Fruit fly (Drosophila melanogaster) whole organism, embryonic: ENCODE results near the gene papi.

Experiments
- ATbp ChIP-seq: fragments of 200-800 bp; sonication (Bioruptor generic); optimal IDR thresholded peaks from 2 replicates; lab custom pipeline; 2017; ENCODE audit warnings: missing biosample characterization, mild to moderate bottlenecking, missing genetic modification characterization, missing genetic modification reagents
- Ada2b ChIP-seq: fragments of 200-800 bp; sonication (Bioruptor generic); IDR thresholded peaks from 2 replicates; pipeline ENCODE4 v1.3.6; 2022; ENCODE audit warnings: missing biosample characterization, missing genetic modification characterization
- Atf-2 ChIP-seq: fragments of 200-800 bp; sonication (Bioruptor generic); optimal IDR thresholded peaks from 2 replicates; lab custom pipeline; 2016; ENCODE audit warnings: missing biosample characterization, missing genetic modification characterization
- CG10462 ChIP-seq: fragments of 200-800 bp; sonication (Bioruptor generic); optimal IDR thresholded peaks from 2 replicates; lab custom pipeline; 2016; ENCODE audit warnings: missing biosample characterization, missing genetic modification characterization
- CG12155 ChIP-seq: fragments of 200-800 bp; sonication (Bioruptor generic); optimal IDR thresholded peaks from 3 replicates; lab custom pipeline; 2016; ENCODE audit warnings: missing biosample characterization, missing genetic modification characterization
- CG12744 ChIP-seq: fragments of 200-800 bp; sonication (Bioruptor generic); optimal IDR thresholded peaks from 2 replicates; lab custom pipeline; 2016; ENCODE audit warnings: missing biosample characterization, missing genetic modification characterization
- CG14667 ChIP-seq: fragments of 200-800 bp; sonication (Bioruptor generic); IDR thresholded peaks from 2 replicates; pipeline ENCODE4 v1.3.6; 2022; ENCODE audit warnings: missing biosample characterization, missing genetic modification characterization
- CG14710 ChIP-seq: fragments of 200-800 bp; sonication (Bioruptor generic); optimal IDR thresholded peaks from 3 replicates; lab custom pipeline; 2019; ENCODE audit warnings: missing biosample characterization, mild to moderate bottlenecking, missing genetic modification characterization, moderate library complexity
- CG14965 ChIP-seq: fragments of 200-800 bp; sonication (Bioruptor generic); optimal IDR thresholded peaks from 2 replicates; lab custom pipeline; 2016; ENCODE audit warnings: missing biosample characterization, missing genetic modification characterization, borderline replicate concordance
- CG15601 ChIP-seq: fragments of 200-800 bp; sonication (Bioruptor generic); optimal IDR thresholded peaks from 3 replicates; lab custom pipeline; 2019; ENCODE audit warnings: missing biosample characterization, mild to moderate bottlenecking, missing genetic modification characterization, moderate library complexity
- CG1602 ChIP-seq: fragments of 200-800 bp; sonication (Bioruptor generic); optimal IDR thresholded peaks from 3 replicates; lab custom pipeline; 2016; ENCODE audit warnings: missing biosample characterization, missing genetic modification characterization
- CG16813 ChIP-seq: fragments of 200-800 bp; sonication (Bioruptor generic); IDR thresholded peaks from 3 replicates; pipeline ENCODE4 v1.3.6; 2022; ENCODE audit warnings: missing biosample characterization, missing genetic modification characterization; ENCODE audit not compliant: partially characterized antibody
- CG17186 ChIP-seq: fragments of 200-800 bp; sonication (Bioruptor generic); optimal IDR thresholded peaks from 3 replicates; lab custom pipeline; 2017; ENCODE audit warnings: missing biosample characterization, missing genetic modification reagents, missing genetic modification characterization
- CG17328 ChIP-seq: fragments of 200-800 bp; sonication (Bioruptor generic); IDR thresholded peaks from 2 replicates; pipeline ENCODE4 v1.3.6; 2022; ENCODE audit warnings: missing biosample characterization, missing genetic modification characterization
- CG2712 ChIP-seq: fragments of 200-800 bp; optimal IDR thresholded peaks from 3 replicates; lab custom pipeline; 2019; ENCODE audit warnings: missing biosample characterization, mild to moderate bottlenecking, missing genetic modification characterization, moderate library complexity
- CG31441 ChIP-seq: fragments of 200-800 bp; sonication (Bioruptor generic); IDR thresholded peaks from 2 replicates; pipeline ENCODE4 v1.3.6; 2022; ENCODE audit warnings: missing biosample characterization, missing genetic modification characterization
- CG33213 ChIP-seq: fragments of 200-800 bp; sonication (Bioruptor generic); optimal IDR thresholded peaks from 3 replicates; lab custom pipeline; 2016; ENCODE audit warnings: missing biosample characterization, missing genetic modification characterization
- CG34376 ChIP-seq: fragments of 200-800 bp; sonication (Bioruptor generic); optimal IDR thresholded peaks from 2 replicates; lab custom pipeline; 2018; ENCODE audit warnings: missing biosample characterization, mild to moderate bottlenecking, missing genetic modification characterization
- CG4282 ChIP-seq: fragments of 200-800 bp; sonication (Bioruptor generic); optimal IDR thresholded peaks from 2 replicates; lab custom pipeline; 2016; ENCODE audit warnings: missing biosample characterization, missing genetic modification characterization
- CG6683 ChIP-seq: fragments of 200-800 bp; sonication (Bioruptor generic); optimal IDR thresholded peaks from 2 replicates; lab custom pipeline; 2017; ENCODE audit warnings: missing biosample characterization, mild to moderate bottlenecking, missing genetic modification characterization, missing genetic modification reagents
- CG7556 ChIP-seq: fragments of 200-800 bp; sonication (Bioruptor generic); optimal IDR thresholded peaks from 2 replicates; lab custom pipeline; 2017; ENCODE audit warnings: missing biosample characterization, mild to moderate bottlenecking, missing genetic modification characterization
- CG7786 ChIP-seq: fragments of 200-800 bp; sonication (Bioruptor generic); optimal IDR thresholded peaks from 2 replicates; lab custom pipeline; 2016; ENCODE audit warnings: missing biosample characterization, missing genetic modification characterization
- CG7839 ChIP-seq: fragments of 200-800 bp; sonication (Bioruptor generic); optimal IDR thresholded peaks from 3 replicates; lab custom pipeline; 2018; ENCODE audit warnings: missing biosample characterization, mild to moderate bottlenecking, missing genetic modification characterization, moderate library complexity
- CG8359 ChIP-seq: fragments of 200-800 bp; sonication (Bioruptor generic); optimal IDR thresholded peaks from 2 replicates; lab custom pipeline; 2017; ENCODE audit warnings: missing biosample characterization, mild to moderate bottlenecking, missing genetic modification characterization, borderline replicate concordance
- CG9817 ChIP-seq: fragments of 200-800 bp; sonication (Bioruptor generic); optimal IDR thresholded peaks from 2 replicates; lab custom pipeline; 2018; ENCODE audit warnings: missing biosample characterization, mild to moderate bottlenecking, missing genetic modification characterization, moderate library complexity
- Dbx ChIP-seq: fragments of 200-800 bp; sonication (Bioruptor generic); IDR thresholded peaks from 3 replicates; pipeline ENCODE4 v1.3.6; 2022; ENCODE audit warnings: missing biosample characterization, missing genetic modification characterization
- Ets65A ChIP-seq: fragments of 200-800 bp; sonication (Bioruptor generic); peaks from one replicate; lab custom pipeline; 2016; ENCODE audit warnings: missing biosample characterization, missing genetic modification characterization
- Fer2 ChIP-seq: fragments of 200-800 bp; sonication (Bioruptor generic); optimal IDR thresholded peaks from 2 replicates; lab custom pipeline; 2018; ENCODE audit warnings: missing biosample characterization, mild to moderate bottlenecking, missing genetic modification characterization, moderate library complexity
- H15 ChIP-seq: fragments of 200-800 bp; sonication (Bioruptor generic); IDR thresholded peaks from 3 replicates; pipeline ENCODE4 v1.3.6; 2022; ENCODE audit warnings: missing biosample characterization, missing genetic modification characterization
- NK7.1 ChIP-seq: fragments of 200-800 bp; sonication (Bioruptor generic); optimal IDR thresholded peaks from 3 replicates; lab custom pipeline; 2016; ENCODE audit warnings: missing biosample characterization, missing genetic modification characterization
- Nf-YA ChIP-seq: fragments of 200-800 bp; sonication (Bioruptor generic); IDR thresholded peaks from 2 replicates; pipeline ENCODE4 v1.3.6; 2022; ENCODE audit warnings: missing biosample characterization, missing genetic modification characterization
- Ptx1 ChIP-seq: fragments of 200-800 bp; sonication (Bioruptor generic); IDR thresholded peaks from 2 replicates; pipeline ENCODE4 v1.3.6; 2022; ENCODE audit warnings: missing biosample characterization, missing genetic modification characterization
- abd-A ChIP-seq: fragments of 200-800 bp; sonication (Bioruptor generic); optimal IDR thresholded peaks from 3 replicates; lab custom pipeline; 2019; ENCODE audit warnings: missing biosample characterization, mild to moderate bottlenecking, missing genetic modification characterization, moderate library complexity
- bowl ChIP-seq: fragments of 200-800 bp; sonication (Bioruptor generic); IDR thresholded peaks from 2 replicates; pipeline ENCODE4 v1.3.6; 2022; ENCODE audit warnings: missing biosample characterization, missing genetic modification characterization
- caup ChIP-seq: fragments of 200-800 bp; sonication (Bioruptor generic); optimal IDR thresholded peaks from 3 replicates; lab custom pipeline; 2017; ENCODE audit warnings: missing biosample characterization, mild to moderate bottlenecking, missing genetic modification characterization, moderate library complexity; ENCODE audit not compliant: severe bottlenecking
- ci ChIP-seq: fragments of 200-800 bp; sonication (Bioruptor generic); IDR thresholded peaks from 3 replicates; pipeline ENCODE4 v1.3.6; 2022; ENCODE audit warnings: missing biosample characterization, missing genetic modification characterization
- corto ChIP-seq: fragments of 200-800 bp; sonication (Bioruptor generic); optimal IDR thresholded peaks from 2 replicates; lab custom pipeline; 2016; ENCODE audit warnings: missing biosample characterization, mild to moderate bottlenecking, missing genetic modification characterization, moderate library complexity
- crp ChIP-seq, 2 experiments: fragments of 200-800 bp; sonication (Bioruptor generic); optimal IDR thresholded peaks; 2 replicates in 1 of 2; 3 replicates in 1 of 2; lab custom pipeline; 2017; ENCODE audit warnings: missing biosample characterization in 2 of 2, missing genetic modification characterization in 2 of 2, mild to moderate bottlenecking in 1 of 2, moderate library complexity in 1 of 2
- da ChIP-seq: fragments of 200-800 bp; sonication (Bioruptor generic); optimal IDR thresholded peaks from 2 replicates; lab custom pipeline; 2016; ENCODE audit warnings: missing biosample characterization, missing genetic modification characterization
- dati ChIP-seq: fragments of 200-800 bp; sonication (Bioruptor generic); IDR thresholded peaks from 2 replicates; pipeline ENCODE4 v1.3.6; 2022; ENCODE audit warnings: missing biosample characterization, missing genetic modification characterization
- dimm ChIP-seq: fragments of 200-800 bp; sonication (Bioruptor generic); IDR thresholded peaks from 2 replicates; pipeline ENCODE4 v1.3.6; 2022; ENCODE audit warnings: missing biosample characterization, missing genetic modification characterization
- disco-r ChIP-seq: fragments of 200-800 bp; sonication (Bioruptor generic); optimal IDR thresholded peaks from 2 replicates; lab custom pipeline; 2016; ENCODE audit warnings: missing biosample characterization, missing genetic modification characterization
- en ChIP-seq: fragments of 200-800 bp; sonication (Bioruptor generic); optimal IDR thresholded peaks from 2 replicates; lab custom pipeline; 2016; ENCODE audit warnings: missing biosample characterization, missing genetic modification characterization
- kay ChIP-seq: fragments of 200-800 bp; sonication (Bioruptor generic); optimal IDR thresholded peaks from 2 replicates; lab custom pipeline; 2016; ENCODE audit warnings: missing biosample characterization, missing genetic modification characterization
- nau ChIP-seq: fragments of 200-800 bp; sonication (Bioruptor generic); optimal IDR thresholded peaks from 3 replicates; lab custom pipeline; 2017; ENCODE audit warnings: missing biosample characterization, mild to moderate bottlenecking, missing genetic modification characterization, missing genetic modification reagents
- nmo ChIP-seq: fragments of 200-800 bp; sonication (Bioruptor generic); optimal IDR thresholded peaks from 2 replicates; lab custom pipeline; 2018; ENCODE audit warnings: missing biosample characterization, mild to moderate bottlenecking, missing genetic modification characterization, moderate library complexity
- otp ChIP-seq: fragments of 200-800 bp; sonication (Bioruptor generic); IDR thresholded peaks from 3 replicates; pipeline ENCODE4, ENCODE4 v1.3.6; 2022; ENCODE audit warnings: missing biosample characterization, missing genetic modification characterization
- pb ChIP-seq: fragments of 200-800 bp; sonication (Bioruptor generic); optimal IDR thresholded peaks from 3 replicates; lab custom pipeline; 2016; ENCODE audit warnings: missing biosample characterization, missing genetic modification characterization
- ro ChIP-seq: fragments of 200-800 bp; sonication (Bioruptor generic); IDR thresholded peaks from 2 replicates; pipeline ENCODE4 v1.3.6; 2022; ENCODE audit warnings: missing biosample characterization, missing genetic modification characterization
- sug ChIP-seq: fragments of 200-800 bp; optimal IDR thresholded peaks from 2 replicates; lab custom pipeline; 2019; ENCODE audit warnings: missing biosample characterization, mild to moderate bottlenecking, missing genetic modification characterization, moderate library complexity
- yki ChIP-seq: fragments of >200 bp; optimal IDR thresholded peaks from 3 replicates; lab custom pipeline; 2018

papi gene

DNA sequence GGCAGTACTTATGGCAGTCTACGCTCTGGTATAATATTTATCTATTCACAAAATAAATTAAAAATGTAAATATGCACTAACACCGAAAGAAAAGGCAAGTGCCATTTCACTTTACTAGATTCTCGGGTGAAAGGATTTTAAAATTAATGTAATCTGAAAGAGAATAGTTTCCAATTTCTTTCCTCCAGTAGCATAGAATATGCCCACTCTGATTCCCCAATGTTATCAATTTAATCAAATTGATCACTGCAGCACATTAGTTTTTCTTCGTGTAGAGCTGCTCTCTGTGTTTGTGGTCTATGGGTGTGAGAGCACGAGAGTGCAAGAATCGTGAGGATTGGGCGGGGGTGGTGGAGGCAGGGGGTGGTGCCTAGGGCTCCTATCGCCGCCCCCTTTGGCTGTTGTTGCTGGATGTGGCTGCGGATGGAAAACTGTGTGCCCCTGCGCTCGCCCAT lies 19.4 kb upstream of the papi start (continued):
- peak; percentile 96 for TF ChIP-seq CG15601 (tag; lab: Kevin White, UChicago)
- no peak for TF ChIP-seq CG16813 (GFP tag; lab: Robert Waterston, UW)
- TF ChIP-seq caup = peak; percentile 57
- no peak for TF ChIP-seq CG4282
- TF ChIP-seq en = peak; percentile 63
- no peak for TF ChIP-seq bowl (GFP tag; lab: Robert Waterston, UW)
- TF ChIP-seq Dbx (GFP tag; lab: Robert Waterston, UW) = no peak
- peak; percentile 67; the same call in 1 of the 2 replicates for TF ChIP-seq Nf-YA (GFP tag; lab: Robert Waterston, UW)
- TF ChIP-seq ro (GFP tag; lab: Robert Waterston, UW) = no peak
- TF ChIP-seq abd-A (tag; lab: Kevin White, UChicago) = no peak
- TF ChIP-seq CG12155 (GFP tag; lab: Kevin White, UChicago) = peak; percentile 51
- peak; percentile 32; the same call in 2 of the 3 replicates for TF ChIP-seq H15 (GFP tag; lab: Robert Waterston, UW)
- TF ChIP-seq disco-r (GFP tag; lab: Kevin White, UChicago) = peak; percentile 53
- TF ChIP-seq CG14710 (tag; lab: Kevin White, UChicago) = peak; percentile 95
- no peak for TF ChIP-seq CG12744
- TF ChIP-seq CG14667 (GFP tag; lab: Robert Waterston, UW) = peak; percentile 45; the same call in 1 of the 2 replicates
- peak; percentile 71 for TF ChIP-seq CG17186 (GFP tag; lab: Kevin White, UChicago)
- peak; percentile 86 for TF ChIP-seq CG7556 (GFP tag; lab: Kevin White, UChicago)
- peak in 1 of 2 experiments; percentile 40 for TF ChIP-seq crp (GFP tag; optimal IDR thresholded peaks at IDR 0.05; lab: Kevin White, UChicago)
- TF ChIP-seq CG17328 (GFP tag; lab: Robert Waterston, UW) = peak; percentile 84
- TF ChIP-seq CG8359 (GFP tag; lab: Kevin White, UChicago) = peak; percentile 87
- 0 out of 2 replicates have a peak, but pooled peaks have one; percentile 31 for TF ChIP-seq dimm (GFP tag; lab: Robert Waterston, UW)
- peak; percentile 83 for TF ChIP-seq otp
- TF ChIP-seq pb (GFP tag; lab: Kevin White, UChicago) = peak; percentile 58
- peak; percentile 64 for TF ChIP-seq Atf-2 (GFP tag; lab: Kevin White, UChicago)
- peak; percentile 42 for TF ChIP-seq CG6683
- TF ChIP-seq CG31441 = no peak; the same call in none of the 2 replicates
- peak; percentile 94 for TF ChIP-seq Ets65A (GFP tag; lab: Kevin White, UChicago)
- peak; percentile 42 for TF ChIP-seq corto
- peak; percentile 91 for TF ChIP-seq ATbp (GFP tag; lab: Kevin White, UChicago)
- peak; percentile 34 for TF ChIP-seq kay (GFP tag; lab: Kevin White, UChicago)
- peak; percentile 94 for TF ChIP-seq CG2712 (tag; lab: Kevin White, UChicago)
- no peak for TF ChIP-seq da (GFP tag; lab: Kevin White, UChicago)
- TF ChIP-seq Fer2 (tag; lab: Kevin White, UChicago) = no peak
- TF ChIP-seq sug (tag; lab: Kevin White, UChicago) = peak; percentile 32
- TF ChIP-seq Ada2b (GFP tag; lab: Robert Waterston, UW) = peak; percentile 52
- peak; percentile 59 for TF ChIP-seq CG7786 (GFP tag; lab: Kevin White, UChicago)
- peak; percentile 72 for TF ChIP-seq CG33213 (GFP tag; lab: Kevin White, UChicago)
- no peak for TF ChIP-seq CG34376
- peak; percentile 11 for TF ChIP-seq CG14965 (GFP tag; lab: Kevin White, UChicago)
- peak; percentile 80 for TF ChIP-seq CG7839 (tag; lab: Kevin White, UChicago)
- TF ChIP-seq nmo = peak; percentile 94
- 0 out of 2 replicates have a peak, but pooled peaks have one; percentile 7 for TF ChIP-seq dati (GFP tag; lab: Robert Waterston, UW)
- TF ChIP-seq NK7.1 (GFP tag; lab: Kevin White, UChicago) = peak; percentile 28
- peak; percentile 80 for TF ChIP-seq ci (GFP tag; lab: Robert Waterston, UW)
- TF ChIP-seq CG1602 (GFP tag; lab: Kevin White, UChicago) = peak; percentile 77
- TF ChIP-seq CG10462 (GFP tag; lab: Kevin White, UChicago) = peak; percentile 74
- peak; percentile 35 for TF ChIP-seq CG9817 (tag; lab: Kevin White, UChicago)
- TF ChIP-seq Ptx1 (GFP tag; lab: Robert Waterston, UW) = peak; percentile 76
- TF ChIP-seq nau = peak; percentile 86
- no peak for TF ChIP-seq yki
